Fruit fly (Drosophila melanogaster): ENCODE measurements around the gene Fdx1.

Fdx1 gene

DNA sequence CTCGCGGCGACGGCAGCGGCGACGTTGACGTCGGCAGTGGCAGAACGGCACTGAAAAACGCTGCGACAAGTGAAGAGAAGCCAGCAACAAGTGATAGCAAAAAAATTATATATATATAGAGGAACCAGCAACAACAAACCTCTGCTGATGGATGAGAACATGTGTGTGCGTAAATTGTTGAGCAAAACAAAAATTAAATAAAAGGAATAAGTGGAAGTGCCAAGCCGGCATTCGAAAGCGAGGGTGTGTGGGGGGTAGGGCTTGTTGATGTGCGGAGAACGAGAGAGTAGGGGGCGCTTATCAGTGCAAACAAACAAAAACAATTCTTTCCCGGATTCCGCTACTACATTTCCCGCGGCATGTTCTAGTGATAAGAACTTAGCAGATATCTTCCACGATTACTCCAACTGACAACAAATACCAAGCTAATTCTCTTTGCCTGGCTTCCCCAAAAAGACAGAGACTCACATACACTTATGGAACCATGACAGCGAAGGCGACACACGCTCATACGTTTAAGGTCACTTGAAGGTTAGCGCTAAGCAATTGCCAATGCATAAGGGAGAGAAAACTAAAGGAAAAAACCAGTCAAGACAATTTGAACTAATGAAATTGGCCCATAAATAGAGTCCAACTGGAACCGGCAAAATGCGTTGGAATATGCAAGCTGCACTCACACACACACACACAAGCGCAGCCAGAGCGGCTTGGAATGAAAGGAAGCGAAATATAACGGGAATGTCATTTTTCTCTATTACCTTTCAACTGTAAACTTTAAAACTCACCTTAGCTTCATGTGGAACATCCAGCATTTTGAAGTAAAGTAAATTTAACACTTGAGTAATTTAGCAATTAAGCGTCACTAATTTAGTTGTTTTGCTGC is 13.0 kb downstream of the Fdx1 start:
- TF ChIP-seq Ets98B (GFP tag; IDR thresholded peaks at IDR 0.05) (peak; percentile 53), CG4496 (GFP tag; IDR thresholded peaks at IDR 0.05) (peak; percentile 65), EcR (GFP tag; optimal IDR thresholded peaks at IDR 0.05) (no peak), fd96Ca (GFP tag; IDR thresholded peaks at IDR 0.05) (no peak), CG17806 (tag; optimal IDR thresholded peaks at IDR 0.05) (peak; percentile 31), CG13204 (GFP tag; optimal IDR thresholded peaks at IDR 0.05) (no peak), CG32121 (GFP tag; IDR thresholded peaks at IDR 0.05) (peak; percentile 51; the same call in 1 of the 2 replicates), D1 (tag; optimal IDR thresholded peaks at IDR 0.05) (no peak), CG10348 (GFP tag; IDR thresholded peaks at IDR 0.05) (no peak), CG14655 (GFP tag; optimal IDR thresholded peaks at IDR 0.05) (peak; percentile 71), rn (GFP tag; IDR thresholded peaks at IDR 0.05) (no peak), CG12605 (GFP tag; IDR thresholded peaks at IDR 0.05) (peak; percentile 72), gl (tag; optimal IDR thresholded peaks at IDR 0.05) (peak; percentile 75), Pif1A (GFP tag; optimal IDR thresholded peaks at IDR 0.05) (peak; percentile 18), CG8159 (tag; optimal IDR thresholded peaks at IDR 0.05) (peak; percentile 31), CG9948 (tag; optimal IDR thresholded peaks at IDR 0.05) (peak; percentile 11), CG8301 (tag; optimal IDR thresholded peaks at IDR 0.05) (peak; percentile 30), Snoo (tag; optimal IDR thresholded peaks at IDR 0.05) (no peak), CG15710 (tag; optimal IDR thresholded peaks at IDR 0.05) (peak; percentile 52), CG34367 (tag; optimal IDR thresholded peaks at IDR 0.05) (peak; percentile 21), Pif1B (GFP tag; optimal IDR thresholded peaks at IDR 0.05) (peak; percentile 51)

DNA sequence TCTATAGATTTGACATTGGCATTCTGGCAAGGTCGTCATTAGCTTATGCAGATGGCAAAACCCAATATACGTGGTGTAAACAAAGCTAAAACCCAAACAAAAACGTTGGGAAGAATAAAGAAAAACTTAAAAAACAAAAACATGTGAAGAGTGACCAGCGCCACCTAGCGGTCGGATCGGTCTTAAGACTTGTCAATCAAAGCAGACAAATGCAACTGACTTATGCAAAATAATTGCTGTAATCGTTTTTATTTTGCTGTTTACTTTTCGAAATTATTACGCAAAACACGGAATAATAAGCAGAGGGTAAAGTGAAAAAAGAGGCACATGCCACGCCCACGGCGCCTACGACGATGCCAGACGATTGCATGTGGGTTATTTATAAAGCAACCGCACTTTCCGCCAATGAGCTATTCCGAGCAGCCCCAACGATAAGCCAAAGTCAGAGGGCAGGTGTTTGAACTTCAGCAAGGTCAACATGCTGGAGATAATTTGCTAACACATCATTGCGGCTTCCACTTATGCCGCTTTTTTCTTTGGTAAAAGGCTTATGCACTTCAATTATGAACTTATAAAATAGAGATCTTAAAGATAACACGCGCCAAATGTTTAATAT is 14.8 kb downstream of the Fdx1 start:
- peak; percentile 65 for TF ChIP-seq EcR (GFP tag; optimal IDR thresholded peaks at IDR 0.05)
- no peak for TF ChIP-seq CG12605 (GFP tag; IDR thresholded peaks at IDR 0.05)

DNA sequence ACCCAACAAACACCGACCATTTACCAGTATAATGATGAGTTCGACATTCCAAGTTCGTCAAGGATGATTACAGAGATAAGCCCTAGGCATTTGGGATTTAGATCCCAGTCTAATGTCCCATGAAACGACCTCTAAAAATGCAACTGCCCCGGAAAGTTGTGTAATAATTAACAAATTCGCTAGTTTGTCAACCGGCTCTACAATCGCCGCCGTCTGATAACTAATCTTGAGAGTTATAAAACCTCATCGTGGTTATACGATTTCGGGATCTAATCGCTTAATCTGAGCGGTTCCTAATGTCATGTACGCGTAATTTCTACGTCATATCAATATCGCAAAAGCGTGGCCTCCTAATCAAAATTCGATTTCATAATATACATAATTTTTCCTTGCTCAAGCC is 15.5 kb downstream of the Fdx1 start:
- no peak for TF ChIP-seq CG14655 (GFP tag; optimal IDR thresholded peaks at IDR 0.05)
- no peak for TF ChIP-seq EcR (GFP tag; optimal IDR thresholded peaks at IDR 0.05)
- TF ChIP-seq CG17806 (tag; optimal IDR thresholded peaks at IDR 0.05), result no peak
- no peak for TF ChIP-seq fd96Ca (GFP tag; IDR thresholded peaks at IDR 0.05)
- no peak for TF ChIP-seq CG32121 (GFP tag; IDR thresholded peaks at IDR 0.05)
- TF ChIP-seq Pif1A (GFP tag; optimal IDR thresholded peaks at IDR 0.05), result no peak
- TF ChIP-seq CG12605 (GFP tag; IDR thresholded peaks at IDR 0.05), result no peak
- TF ChIP-seq CG8159 (tag; optimal IDR thresholded peaks at IDR 0.05), result no peak
- no peak for TF ChIP-seq gl (tag; optimal IDR thresholded peaks at IDR 0.05)

DNA sequence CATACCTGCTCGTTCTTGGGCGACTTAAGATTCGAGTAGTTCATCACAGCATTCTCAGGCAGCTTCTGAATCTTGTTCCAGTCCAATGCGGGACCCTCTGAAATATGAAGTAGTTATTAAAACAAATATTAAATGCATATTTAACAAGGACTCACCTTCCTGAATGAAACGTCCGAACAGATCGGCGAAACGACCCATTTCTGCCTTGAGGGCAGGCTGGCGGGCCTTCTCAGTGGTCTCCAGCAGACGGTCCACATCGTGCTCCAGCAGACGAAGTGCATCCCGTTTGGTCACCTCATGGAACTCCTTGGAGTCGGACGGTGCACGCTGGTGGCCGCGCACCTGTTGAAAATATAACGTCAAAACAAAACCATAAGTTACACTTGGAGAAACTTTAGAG is 17.3 kb downstream of the Fdx1 start, which contains the start of gene CG32040:
Gene CG32040 (plus strand): TSS at position 301 of the 400 bp plus-strand sequence.
- TF ChIP-seq Pif1B (GFP tag; optimal IDR thresholded peaks at IDR 0.05) (no peak), EcR (GFP tag; optimal IDR thresholded peaks at IDR 0.05) (no peak), CG15710 (tag; optimal IDR thresholded peaks at IDR 0.05) (no peak), CG8301 (tag; optimal IDR thresholded peaks at IDR 0.05) (no peak), CG12605 (GFP tag; IDR thresholded peaks at IDR 0.05) (no peak), CG9948 (tag; optimal IDR thresholded peaks at IDR 0.05) (no peak), CG4496 (GFP tag; IDR thresholded peaks at IDR 0.05) (no peak), CG34367 (tag; optimal IDR thresholded peaks at IDR 0.05) (no peak), CG10348 (GFP tag; IDR thresholded peaks at IDR 0.05) (no peak)

DNA sequence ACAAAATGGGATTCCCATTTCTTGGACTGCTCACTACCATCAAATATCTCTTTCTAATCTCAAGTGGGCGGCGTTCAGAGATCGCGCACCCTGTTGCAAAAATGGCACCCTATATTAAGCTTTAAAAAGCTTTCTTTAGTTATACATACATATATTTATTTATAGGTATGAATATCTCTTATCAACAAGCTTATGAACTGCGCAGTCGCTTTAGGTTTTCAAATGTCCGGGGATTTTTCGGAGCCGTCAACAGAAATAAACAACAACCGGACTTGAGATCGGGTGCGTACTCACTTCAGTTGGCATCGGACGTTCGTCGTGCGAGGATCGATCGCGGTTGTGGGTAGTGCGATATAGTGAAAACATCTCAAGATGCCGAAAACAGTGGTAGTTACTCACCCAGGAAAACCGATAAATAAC is 21.7 kb downstream of the Fdx1 start, which contains the start of gene PGRP-LF:
Gene PGRP-LF (plus strand): TSS at position 296 of the 420 bp plus-strand sequence.
- TF ChIP-seq fd96Ca (GFP tag; IDR thresholded peaks at IDR 0.05) (peak; percentile 43; the same call in 1 of the 3 replicates), Pif1B (GFP tag; optimal IDR thresholded peaks at IDR 0.05) (peak; percentile 7), D1 (tag; optimal IDR thresholded peaks at IDR 0.05) (no peak), CG8301 (tag; optimal IDR thresholded peaks at IDR 0.05) (no peak), gl (tag; optimal IDR thresholded peaks at IDR 0.05) (no peak), Pif1A (GFP tag; optimal IDR thresholded peaks at IDR 0.05) (no peak), CG17806 (tag; optimal IDR thresholded peaks at IDR 0.05) (no peak), CG12605 (GFP tag; IDR thresholded peaks at IDR 0.05) (peak; percentile 16; the same call in 1 of the 2 replicates), CG9948 (tag; optimal IDR thresholded peaks at IDR 0.05) (no peak), CG13204 (GFP tag; optimal IDR thresholded peaks at IDR 0.05) (no peak), rn (GFP tag; IDR thresholded peaks at IDR 0.05) (no peak), Ets98B (GFP tag; IDR thresholded peaks at IDR 0.05) (no peak), CG32121 (GFP tag; IDR thresholded peaks at IDR 0.05) (0 out of 2 replicates have a peak, but pooled peaks have one; percentile 16), CG14655 (GFP tag; optimal IDR thresholded peaks at IDR 0.05) (no peak), CG8159 (tag; optimal IDR thresholded peaks at IDR 0.05) (no peak), CG4496 (GFP tag; IDR thresholded peaks at IDR 0.05) (0 out of 3 replicates have a peak, but pooled peaks have one; percentile 8), Snoo (tag; optimal IDR thresholded peaks at IDR 0.05) (peak; percentile 10), CG15710 (tag; optimal IDR thresholded peaks at IDR 0.05) (no peak), CG34367 (tag; optimal IDR thresholded peaks at IDR 0.05) (no peak)

DNA sequence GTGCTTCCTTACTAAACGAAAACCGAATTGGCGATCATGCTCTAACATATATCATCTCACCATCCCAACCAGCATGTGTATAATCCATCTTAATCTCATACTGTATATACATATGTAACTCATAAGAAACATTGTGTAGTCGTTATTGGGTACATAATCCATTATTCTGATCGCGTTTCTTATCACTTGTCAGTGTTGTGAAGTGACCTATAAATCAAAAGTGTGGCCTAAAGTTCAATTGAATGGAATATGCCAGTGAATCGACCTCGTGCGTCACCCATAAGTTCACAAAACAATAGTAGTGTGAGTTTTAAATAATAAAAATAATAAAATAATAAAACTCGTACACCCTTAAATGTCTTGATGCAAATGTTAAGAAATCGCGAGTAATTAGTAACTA is 25.9 kb downstream of the Fdx1 start:
- no peak for TF ChIP-seq CG14655 (GFP tag; optimal IDR thresholded peaks at IDR 0.05)
- no peak for TF ChIP-seq CG9948 (tag; optimal IDR thresholded peaks at IDR 0.05)
- TF ChIP-seq CG13204 (GFP tag; optimal IDR thresholded peaks at IDR 0.05), result no peak
- TF ChIP-seq rn (GFP tag; IDR thresholded peaks at IDR 0.05), result no peak
- no peak for TF ChIP-seq CG17806 (tag; optimal IDR thresholded peaks at IDR 0.05)
- TF ChIP-seq Pif1B (GFP tag; optimal IDR thresholded peaks at IDR 0.05), result no peak
- TF ChIP-seq CG34367 (tag; optimal IDR thresholded peaks at IDR 0.05), result no peak
- TF ChIP-seq Snoo (tag; optimal IDR thresholded peaks at IDR 0.05), result no peak
- TF ChIP-seq Ets98B (GFP tag; IDR thresholded peaks at IDR 0.05), result no peak
- no peak for TF ChIP-seq CG4496 (GFP tag; IDR thresholded peaks at IDR 0.05)
- TF ChIP-seq fd96Ca (GFP tag; IDR thresholded peaks at IDR 0.05), result no peak
- no peak for TF ChIP-seq gl (tag; optimal IDR thresholded peaks at IDR 0.05)
- TF ChIP-seq D1 (tag; optimal IDR thresholded peaks at IDR 0.05), result no peak
- TF ChIP-seq CG10348 (GFP tag; IDR thresholded peaks at IDR 0.05), result no peak
- no peak for TF ChIP-seq EcR (GFP tag; optimal IDR thresholded peaks at IDR 0.05)

Measured in whole organism, pupa.